Fruit fly (Drosophila melanogaster): ENCODE data around the gene CG7714.

dm6 chr3R:18748087-18748486, 21.9 kb upstream of the CG7714 start:
- TF ChIP-seq esn (GFP tag; optimal IDR thresholded peaks at IDR 0.05) (no peak), Smox (GFP tag; optimal IDR thresholded peaks at IDR 0.05) (no peak), CG1621 (tag; optimal IDR thresholded peaks at IDR 0.05) (no peak), Ets96B (tag; optimal IDR thresholded peaks at IDR 0.05) (no peak), CG9139 (GFP tag; optimal IDR thresholded peaks at IDR 0.05) (no peak), Sox15 (GFP tag; optimal IDR thresholded peaks at IDR 0.05) (no peak), CG8119 (GFP tag; IDR thresholded peaks at IDR 0.05) (no peak), Eip78C (GFP tag) (no peak), Met (GFP tag; optimal IDR thresholded peaks at IDR 0.05) (no peak), salr (GFP tag; optimal IDR thresholded peaks at IDR 0.05) (no peak), CG34406 (GFP tag; optimal IDR thresholded peaks at IDR 0.05) (no peak), Gug (GFP tag; IDR thresholded peaks at IDR 0.05) (no peak)

Data from whole organism, prepupa.